Fruit fly (Drosophila melanogaster): Measurements from ENCODE around the gene SelR.
A peak's percentile ranks its signal among the peaks of the same experiment; 100 is the strongest.

The SelR gene

DNA sequence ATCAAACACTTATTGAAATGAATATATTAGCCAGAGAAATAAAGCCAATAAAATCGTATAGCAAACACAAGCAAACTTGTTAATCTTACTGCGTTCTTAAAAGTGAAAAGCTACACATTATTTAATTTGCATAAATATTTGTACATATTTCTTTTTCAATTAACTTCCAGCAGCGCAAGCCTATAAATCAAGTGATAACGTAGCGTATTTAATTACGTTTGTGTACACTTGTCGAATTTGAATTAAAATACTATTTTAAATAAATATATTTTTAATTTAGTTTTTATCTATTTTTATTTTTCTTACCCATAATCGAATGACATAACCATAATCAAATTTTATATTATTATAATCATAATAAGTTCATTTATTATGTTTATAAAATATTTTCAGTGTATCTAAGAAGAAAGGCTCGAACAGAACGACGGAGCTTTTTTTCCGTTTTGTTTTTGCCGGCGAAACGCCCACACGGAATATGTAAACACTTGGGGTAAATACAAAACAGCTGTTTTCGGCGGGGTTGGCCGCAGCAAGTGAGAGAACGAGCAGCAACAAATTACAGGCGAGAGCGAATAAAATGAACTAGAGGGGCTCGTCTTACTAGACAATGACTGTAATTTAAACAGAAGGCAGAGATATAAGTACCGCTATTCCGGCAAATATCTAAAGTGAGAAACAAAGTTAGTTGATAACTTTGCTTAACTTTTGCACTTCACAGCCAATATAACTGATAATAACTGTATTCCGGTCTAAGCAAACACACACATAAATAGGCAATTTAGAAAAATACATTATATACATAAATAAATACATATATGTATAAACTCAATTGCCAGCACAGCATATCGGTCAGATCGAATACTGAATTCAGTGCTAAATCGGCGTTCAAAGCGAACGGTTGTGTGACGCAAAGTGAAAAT is 7.3 kb upstream of the SelR start, which contains the start of gene Sodh2:
Gene Sodh2, plus strand, starts transcription at position 870 of the 920 bp plus-strand sequence.
- TF ChIP-seq noc (tag; optimal IDR thresholded peaks at IDR 0.05): peak; percentile 93

DNA sequence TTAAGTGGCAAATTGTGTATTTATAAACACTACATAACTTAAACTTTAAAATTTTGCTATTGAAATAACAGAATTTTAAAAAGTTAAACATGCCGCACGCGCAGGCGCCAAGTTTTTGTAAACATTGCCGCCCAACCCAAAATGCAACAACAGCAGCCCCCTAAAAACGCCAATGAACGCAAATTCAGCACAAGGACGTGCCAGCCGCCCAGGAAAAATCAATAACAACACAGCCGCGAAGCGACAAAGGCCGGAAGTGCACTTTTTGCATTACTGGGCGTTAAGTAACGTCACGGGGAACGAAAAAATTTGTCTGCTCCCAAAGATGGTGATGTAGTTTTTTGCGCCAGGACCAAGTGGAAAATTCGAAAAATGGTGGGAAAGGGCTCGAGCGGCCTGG is 4.4 kb upstream of the SelR start, which contains the start of gene CG4596:
Gene CG4596, plus strand, starts transcription at position 219 of the 400 bp plus-strand sequence.
- no peak for TF ChIP-seq noc (tag; optimal IDR thresholded peaks at IDR 0.05)

- TF ChIP-seq noc (tag; optimal IDR thresholded peaks at IDR 0.05): peak; percentile 46
Measured at dm6 chr3R:10872148-10872783, 3.8 kb upstream of the SelR start, which contains the start of gene Fdh. Gene Fdh, minus strand, starts transcription at chr3R:10872381.

- TF ChIP-seq noc (tag; optimal IDR thresholded peaks at IDR 0.05): peak; percentile 81
Measured at dm6 chr3R:10870561-10870960, 2.1 kb upstream of the SelR start.

DNA sequence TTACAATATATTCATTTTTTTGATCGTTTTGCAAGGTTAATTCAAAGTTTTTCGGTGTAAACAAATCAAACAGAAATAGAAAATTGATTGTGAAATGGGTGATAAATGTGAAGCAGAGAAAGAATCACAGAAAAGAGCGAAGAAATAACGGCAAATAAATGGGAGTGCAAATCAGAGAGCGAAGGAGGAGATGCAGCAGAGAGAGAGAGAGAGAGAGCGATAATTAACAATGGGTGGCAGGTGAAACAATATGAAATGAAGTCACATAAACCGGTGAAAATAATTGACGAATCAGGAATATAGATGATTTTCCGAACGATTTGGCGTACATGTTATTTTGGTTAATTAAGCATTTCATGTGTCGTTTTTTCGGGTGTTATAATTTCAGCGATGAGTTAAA is 4.5 kb downstream of the SelR start:
- TF ChIP-seq noc (tag; optimal IDR thresholded peaks at IDR 0.05): no peak

DNA sequence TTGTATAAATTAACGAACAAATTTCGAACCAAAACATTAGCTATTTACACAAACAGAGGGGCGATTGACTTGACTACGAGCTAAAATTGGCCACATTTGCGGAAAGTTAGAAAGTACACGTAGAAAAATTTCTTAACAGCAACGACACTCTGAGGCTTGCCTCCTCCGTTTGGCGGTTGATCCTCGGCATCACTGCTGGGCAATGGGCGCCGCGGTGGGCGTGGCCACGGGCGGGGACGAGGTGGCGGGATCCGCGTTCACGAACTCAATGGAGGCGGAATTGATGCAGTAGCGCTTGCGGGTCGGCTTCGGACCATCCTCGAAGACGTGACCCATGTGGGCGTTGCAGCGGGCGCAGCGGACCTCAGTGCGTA is 5.0 kb downstream of the SelR start:
- TF ChIP-seq noc (tag; optimal IDR thresholded peaks at IDR 0.05): no peak

- peak; percentile 46 for TF ChIP-seq noc (tag; optimal IDR thresholded peaks at IDR 0.05)
Measured at dm6 chr3R:10862773-10863445, 5.5 kb downstream of the SelR start, which contains the start of gene CG6574. Gene CG6574, minus strand, starts transcription at chr3R:10862988.

- TF ChIP-seq noc (tag; optimal IDR thresholded peaks at IDR 0.05): no peak
Measured at dm6 chr3R:10859713-10860112, 8.7 kb downstream of the SelR start, which contains the start of gene CG14694. Gene CG14694, minus strand, starts transcription at chr3R:10859813.

DNA sequence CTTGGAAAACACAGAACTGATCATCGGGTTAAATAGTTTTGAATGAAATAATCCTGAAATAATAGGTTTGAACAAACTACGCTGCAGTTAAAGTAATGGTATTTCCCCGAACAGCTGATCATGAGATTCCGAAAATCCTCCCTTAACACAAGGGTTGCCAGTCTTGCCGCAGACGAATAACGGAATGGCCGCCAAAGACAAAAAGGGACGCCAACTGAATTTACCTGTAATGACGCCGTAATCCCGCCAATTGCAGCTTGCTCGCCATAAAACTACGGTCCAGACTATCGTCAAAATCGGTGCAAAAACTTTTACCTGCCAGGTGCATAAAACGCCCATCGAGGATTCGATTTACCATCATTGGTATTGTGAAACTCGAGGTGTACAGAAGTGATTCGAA is 11.8 kb downstream of the SelR start, which contains the start of gene CG4570:
Gene CG4570, plus strand, starts transcription at position 190 of the 400 bp plus-strand sequence.
- no peak for TF ChIP-seq noc (tag; optimal IDR thresholded peaks at IDR 0.05)

- peak; percentile 10 for TF ChIP-seq noc (tag; optimal IDR thresholded peaks at IDR 0.05)
Measured at dm6 chr3R:10854243-10854874, 14.1 kb downstream of the SelR start, which contains the start of the genes CG6567 and CG4511. Gene CG6567, minus strand, starts transcription at chr3R:10854451. Gene CG4511, plus strand, starts transcription at chr3R:10854501.

DNA sequence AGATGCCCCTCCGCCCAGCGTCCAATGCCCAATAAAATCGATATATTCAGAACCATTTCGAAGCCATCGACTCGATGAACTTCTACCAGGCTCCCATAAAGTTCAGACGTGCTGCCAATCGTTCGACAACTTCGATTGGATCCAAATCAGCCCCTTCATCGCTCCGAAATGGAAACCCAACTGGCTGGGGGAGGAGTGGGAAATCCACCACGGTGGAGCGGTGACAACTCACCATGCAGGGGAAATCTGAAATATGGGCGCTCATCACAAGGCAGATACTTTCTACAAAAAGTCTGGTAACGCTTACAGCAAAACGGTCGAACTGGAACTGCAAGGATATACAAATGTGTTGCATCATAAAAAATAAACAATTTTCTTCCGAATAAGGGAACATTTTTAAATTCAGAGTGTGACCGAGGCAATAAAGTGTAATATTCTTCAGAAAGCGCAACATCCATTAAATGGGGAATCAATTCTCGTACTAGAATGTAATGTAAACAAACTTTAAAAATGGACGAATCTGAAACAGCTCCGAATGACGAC is 16.1 kb downstream of the SelR start, which contains the start of gene CG4565:
Gene CG4565, plus strand, starts transcription at position 493 of the 543 bp plus-strand sequence.
- TF ChIP-seq noc (tag; optimal IDR thresholded peaks at IDR 0.05): no peak

- TF ChIP-seq noc (tag; optimal IDR thresholded peaks at IDR 0.05): no peak
Measured at dm6 chr3R:10850636-10851035, 17.8 kb downstream of the SelR start.

dm6 chr3R:10849515-10849973 is 18.9 kb downstream of the SelR start, which contains the start of gene CG42394:
Gene CG42394, plus strand, starts transcription at chr3R:10849825.
- TF ChIP-seq noc (tag; optimal IDR thresholded peaks at IDR 0.05): peak; percentile 86

- no peak for TF ChIP-seq noc (tag; optimal IDR thresholded peaks at IDR 0.05)
Measured at dm6 chr3R:10842422-10842821, 26.0 kb downstream of the SelR start.

DNA sequence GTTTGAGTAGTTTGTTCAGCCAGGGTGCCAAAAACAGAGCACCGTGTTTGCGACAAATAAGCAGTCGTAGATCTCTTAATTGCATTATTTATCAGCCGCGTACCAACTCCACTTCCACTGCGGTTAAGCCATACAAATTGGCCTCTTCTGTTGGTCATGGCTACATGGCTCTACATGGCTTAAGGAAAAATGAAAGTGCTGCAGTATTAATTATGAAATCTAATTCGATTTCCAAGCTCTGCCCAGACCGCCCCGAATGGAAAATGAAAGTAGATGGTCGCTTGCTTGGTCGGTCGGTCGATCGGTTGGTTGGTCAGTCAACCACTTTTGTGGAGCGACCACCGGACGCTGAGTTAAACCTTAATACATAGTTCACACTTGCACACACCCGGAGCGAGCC is 31.5 kb downstream of the SelR start:
- no peak for TF ChIP-seq noc (tag; optimal IDR thresholded peaks at IDR 0.05)

All from whole organism, larva.